Fruit fly (Drosophila melanogaster): Measurements from ENCODE around the gene alphaTub84D.

DNA sequence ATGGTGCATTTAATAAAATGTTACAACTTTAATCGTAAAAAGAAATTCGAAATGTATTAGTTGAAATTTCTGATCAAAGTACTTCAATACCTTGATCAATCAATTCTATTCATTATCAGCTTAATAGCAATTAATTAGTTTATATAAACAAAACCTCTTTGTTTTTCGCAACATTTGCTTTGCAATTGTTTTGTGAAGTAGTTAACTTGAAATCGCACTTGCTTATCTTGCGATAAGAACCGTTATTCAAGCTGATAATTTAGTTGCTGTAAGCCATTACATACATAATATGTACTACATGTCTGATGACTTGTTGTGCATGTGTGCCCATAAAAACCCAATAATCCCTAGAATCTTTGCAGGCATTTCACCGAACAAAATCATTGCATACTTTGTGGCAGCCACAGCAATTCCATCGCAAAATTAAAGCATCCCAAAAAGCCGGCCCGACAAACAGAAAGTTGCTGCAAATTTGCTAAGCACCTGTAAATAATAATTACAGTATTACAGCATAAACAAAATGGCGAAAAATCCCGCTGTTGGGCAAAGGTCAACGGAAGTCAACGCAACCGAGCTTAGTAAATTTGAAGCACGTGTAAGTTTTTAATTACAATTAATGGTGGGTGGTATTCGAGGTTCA, 22.2 kb upstream of the alphaTub84D start:
- no peak for TF ChIP-seq psq (optimal IDR thresholded peaks at IDR 0.05)
- TF ChIP-seq insv (optimal IDR thresholded peaks at IDR 0.05), result no peak
- TF ChIP-seq Sin3A (optimal IDR thresholded peaks at IDR 0.05), result no peak
- TF ChIP-seq Myc (optimal IDR thresholded peaks at IDR 0.05), result no peak
- no peak for TF ChIP-seq ttk (optimal IDR thresholded peaks at IDR 0.05)
- TF ChIP-seq h (optimal IDR thresholded peaks at IDR 0.05), result no peak

Data from Kc167 (cell line).